Worm (Caenorhabditis elegans) whole organism, L4 larva: ENCODE measurements around the gene F22F7.3.

Experiments used
- Y105C5A.15 ChIP-seq: fragments of 200-800 bp; sonication (Bioruptor generic); IDR thresholded peaks from 2 replicates; pipeline ENCODE4 v1.3.6; 2022; ENCODE audit warnings: missing genetic modification characterization, missing compliant biosample characterization
- ceh-62 ChIP-seq: sonication (generic microtip); optimal IDR thresholded peaks from 2 replicates; lab custom pipeline; 2017; ENCODE audit warnings: missing biosample characterization, missing genetic modification characterization
- dmd-9 ChIP-seq: fragments of 200-800 bp; sonication (Bioruptor generic); IDR thresholded peaks from 2 replicates; pipeline ENCODE4 v1.3.6; 2022; ENCODE audit warnings: missing genetic modification reagents, missing genetic modification characterization, missing compliant biosample characterization
- fkh-10 ChIP-seq: fragments of 150-350 bp; optimal IDR thresholded peaks from 2 replicates; lab custom pipeline; 2014; ENCODE audit warnings: missing biosample characterization, missing genetic modification reagents, missing genetic modification characterization
- hlh-30 ChIP-seq: sonication (generic microtip); optimal IDR thresholded peaks from 2 replicates; lab custom pipeline; 2017; ENCODE audit warnings: antibody characterized with exemption, mild to moderate bottlenecking, missing genetic modification characterization, missing compliant biosample characterization; ENCODE audit not compliant: insufficient read depth
- lsy-2 ChIP-seq, 2 experiments: fragments of 150-350 bp in 1 of 2; sonication (generic microtip) in 1 of 2; optimal IDR thresholded peaks; 2 replicates each; lab custom pipeline; 2014 to 2017; ENCODE audit warnings: missing biosample characterization in 2 of 2, missing genetic modification characterization in 2 of 2
- mdt-29 ChIP-seq: fragments of 200-800 bp; sonication (Bioruptor generic); IDR thresholded peaks from 2 replicates; pipeline ENCODE4 v1.3.6; 2022; ENCODE audit warnings: missing genetic modification reagents, missing genetic modification characterization, missing compliant biosample characterization
- nhr-10 ChIP-seq: fragments of 150-350 bp; optimal IDR thresholded peaks from 2 replicates; lab custom pipeline; 2014; ENCODE audit warnings: missing biosample characterization, missing genetic modification characterization
- nhr-48 ChIP-seq: sonication (generic microtip); optimal IDR thresholded peaks from 2 replicates; lab custom pipeline; 2016; ENCODE audit warnings: mild to moderate bottlenecking, missing genetic modification characterization, missing compliant biosample characterization
- nhr-77 ChIP-seq: fragments of 150-350 bp; optimal IDR thresholded peaks from 2 replicates; lab custom pipeline; 2014; ENCODE audit warnings: missing biosample characterization, missing genetic modification characterization
- snpc-4 ChIP-seq: fragments of 150-350 bp; optimal IDR thresholded peaks from 2 replicates; lab custom pipeline; 2014; ENCODE audit warnings: missing biosample characterization, missing genetic modification characterization
- unc-62 ChIP-seq, 3 experiments: fragments of 150-350 bp in 1 of 3; sonication (generic microtip); optimal IDR thresholded peaks in 2 of 3; peaks in 1 of 3; 1 replicate in 1 of 3; 2 replicates in 2 of 3; lab custom pipeline; 2014 to 2017; ENCODE audit warnings: missing biosample characterization in 3 of 3, missing genetic modification characterization in 3 of 3, missing genetic modification reagents in 3 of 3, missing genotype in 1 of 3
- zfp-2 ChIP-seq: sonication (generic microtip); optimal IDR thresholded peaks from 2 replicates; lab custom pipeline; 2016; ENCODE audit warnings: mild to moderate bottlenecking, missing genetic modification characterization, missing compliant biosample characterization
- ztf-11 ChIP-seq: fragments of 150-350 bp; optimal IDR thresholded peaks from 2 replicates; lab custom pipeline; 2014; ENCODE audit warnings: missing biosample characterization, missing genetic modification characterization

DNA sequence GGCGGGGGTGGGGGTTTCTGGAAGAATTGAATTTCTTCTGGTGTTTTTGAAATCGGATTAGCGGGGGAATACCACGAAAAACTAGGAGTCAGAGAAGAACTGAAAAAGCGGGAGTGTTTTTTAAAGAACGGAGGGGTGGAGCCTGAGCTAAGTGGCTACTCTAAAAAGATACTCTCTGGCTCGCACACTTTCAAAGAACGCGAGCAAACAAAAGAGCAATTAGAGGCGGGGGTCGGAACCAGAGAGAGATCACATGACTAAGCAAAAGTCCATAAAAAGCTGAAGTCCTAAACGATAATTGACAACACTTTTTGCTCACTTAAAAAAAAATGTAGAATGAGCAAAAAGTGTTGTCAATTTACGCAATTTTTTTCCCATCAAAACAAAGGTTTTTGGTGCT, 23.9 kb downstream of the F22F7.3 start:
- TF ChIP-seq ztf-11 (tag; lab: Kevin White, UChicago) (no peak), lsy-2 (tag; optimal IDR thresholded peaks at IDR 0.05; lab: Kevin White, UChicago) (peak in 1 of 2 experiments; percentile 26), nhr-10 (tag; lab: Kevin White, UChicago) (no peak), nhr-77 (tag; lab: Kevin White, UChicago) (no peak), Y105C5A.15 (GFP tag; lab: Robert Waterston, UW) (no peak), mdt-29 (GFP tag; lab: Robert Waterston, UW) (no peak), fkh-10 (no peak), hlh-30 (tag; lab: Kevin White, UChicago) (peak; percentile 62), dmd-9 (GFP tag; lab: Robert Waterston, UW) (no peak), unc-62 (GFP tag; optimal IDR thresholded peaks at IDR 0.05 in 1 of 2; lab: Kevin White, UChicago) (peak in 1 of 2 experiments; percentile 14), unc-62 (tag; optimal IDR thresholded peaks at IDR 0.05; lab: Kevin White, UChicago) (no peak), zfp-2 (tag; lab: Kevin White, UChicago) (no peak), ceh-62 (no peak), snpc-4 (no peak), nhr-48 (no peak)
